Worm (Caenorhabditis elegans): ENCODE measurements around the gene cyp-34A8.

DNA sequence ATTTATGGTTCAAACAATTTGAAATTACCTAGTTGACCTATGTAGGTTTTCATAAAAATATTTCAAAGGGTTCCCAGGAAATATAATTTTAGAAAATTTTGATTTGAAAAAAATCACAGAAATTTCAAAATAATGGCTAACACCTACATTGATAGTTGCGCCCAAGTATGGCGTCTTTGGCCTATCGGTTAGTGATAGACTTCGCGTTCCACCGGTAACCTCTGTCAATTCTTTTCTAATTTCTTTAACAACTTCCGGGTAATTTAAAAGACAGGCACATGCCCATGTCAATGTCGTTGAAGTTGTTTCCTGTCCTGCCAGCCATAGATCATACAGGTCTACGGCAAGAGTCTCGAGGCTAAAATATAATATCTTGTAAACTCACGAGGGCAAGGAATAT is 1.3 kb upstream of the cyp-34A8 start:
- TF ChIP-seq fos-1 (tag; optimal IDR thresholded peaks at IDR 0.05) (no peak), zag-1 (tag; optimal IDR thresholded peaks at IDR 0.05) (no peak), Y75B8A.6 (GFP tag; IDR thresholded peaks at IDR 0.05) (no peak), aly-2 (tag; optimal IDR thresholded peaks at IDR 0.05) (no peak), nhr-25 (tag; optimal IDR thresholded peaks at IDR 0.05; ENCODE audit: borderline replicate concordance, insufficient read depth) (no peak), lir-3 (tag; optimal IDR thresholded peaks at IDR 0.05) (no peak)
